Worm (Caenorhabditis elegans) whole organism, early embryonic: ENCODE data around the gene pqn-87.

ENCODE experiments used
- F13C5.2 ChIP-seq: sonication (generic microtip); optimal IDR thresholded peaks from 2 replicates; lab custom pipeline; 2017; ENCODE audit warnings: mild to moderate bottlenecking, missing genetic modification characterization, inconsistent platforms, missing compliant biosample characterization
- ama-1 ChIP-seq: fragments of 150-350 bp; optimal IDR thresholded peaks from 2 replicates; lab custom pipeline; 2014
- ceh-13 ChIP-seq: fragments of 200-800 bp; sonication (Bioruptor generic); optimal IDR thresholded peaks from 2 replicates; lab custom pipeline; 2018; ENCODE audit warnings: mild to moderate bottlenecking, missing genetic modification characterization, missing compliant biosample characterization
- ceh-36 ChIP-seq: sonication (generic microtip); optimal IDR thresholded peaks from 2 replicates; lab custom pipeline; 2016; ENCODE audit warnings: missing genetic modification characterization, inconsistent platforms, missing compliant biosample characterization
- ets-7 ChIP-seq: sonication (generic microtip); optimal IDR thresholded peaks from 2 replicates; lab custom pipeline; 2016; ENCODE audit warnings: missing genotype, missing genetic modification characterization, missing compliant biosample characterization
- flt-1 ChIP-seq: fragments of 200-800 bp; sonication (Bioruptor generic); IDR thresholded peaks from 2 replicates; pipeline ENCODE4 v1.3.6; 2022; ENCODE audit warnings: missing genetic modification characterization, missing compliant biosample characterization
- hmbx-1 ChIP-seq: sonication (generic microtip); optimal IDR thresholded peaks from 2 replicates; lab custom pipeline; 2016; ENCODE audit warnings: mild to moderate bottlenecking, missing genetic modification characterization, missing compliant biosample characterization
- hmg-4 ChIP-seq: fragments of 200-800 bp; sonication (Bioruptor generic); optimal IDR thresholded peaks from 2 replicates; lab custom pipeline; 2018; ENCODE audit warnings: mild to moderate bottlenecking, missing genetic modification characterization, missing compliant biosample characterization
- hnd-1 ChIP-seq: sonication (generic microtip); optimal IDR thresholded peaks from 2 replicates; lab custom pipeline; 2016; ENCODE audit warnings: missing genetic modification characterization, missing compliant biosample characterization
- pes-1 ChIP-seq: fragments of 200-800 bp; sonication (Bioruptor generic); IDR thresholded peaks from 2 replicates; pipeline ENCODE4 v1.3.6; 2022; ENCODE audit warnings: missing genetic modification reagents, missing genetic modification characterization, missing compliant biosample characterization
- scrt-1 ChIP-seq: fragments of 200-800 bp; sonication (Bioruptor generic); IDR thresholded peaks from 2 replicates; pipeline ENCODE4 v1.3.6; 2022; ENCODE audit warnings: missing genetic modification characterization, missing compliant biosample characterization
- tbx-11 ChIP-seq: fragments of 200-800 bp; sonication (Bioruptor generic); IDR thresholded peaks from 2 replicates; pipeline ENCODE4 v1.3.6; 2022; ENCODE audit warnings: missing genetic modification characterization, missing compliant biosample characterization
- tbx-37 ChIP-seq: fragments of 200-800 bp; sonication (Bioruptor generic); conservative IDR thresholded peaks from 2 replicates; pipeline ENCODE4 v1.3.6; 2022; ENCODE audit warnings: missing genetic modification reagents, missing genetic modification characterization, missing compliant biosample characterization
- tra-4 ChIP-seq: sonication (generic microtip); optimal IDR thresholded peaks from 2 replicates; lab custom pipeline; 2017; ENCODE audit warnings: missing genetic modification characterization, missing compliant biosample characterization

DNA sequence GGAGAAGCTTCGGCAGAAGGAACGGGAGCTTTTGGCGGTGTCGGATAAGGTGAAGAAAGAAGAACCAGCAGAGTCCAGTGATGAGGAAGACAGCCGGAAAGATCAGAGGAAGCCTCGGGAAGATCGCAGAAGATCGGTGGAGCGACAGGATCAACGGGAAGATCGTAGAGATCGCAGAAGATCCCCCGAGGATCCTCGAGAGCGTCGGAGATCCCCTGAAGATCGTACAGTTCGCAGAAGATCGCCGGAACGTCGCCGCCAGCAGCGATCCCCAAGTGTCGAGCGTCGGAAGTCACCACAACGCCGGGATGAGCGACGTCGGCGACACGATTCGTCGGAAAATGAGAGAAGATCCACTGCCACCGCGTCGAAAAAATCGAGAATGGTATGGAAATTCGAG is 1.3 kb upstream of the pqn-87 start:
- TF ChIP-seq ama-1 (no peak), ceh-13 (GFP tag; lab: Kevin White, UChicago) (no peak), ets-7 (tag; lab: Kevin White, UChicago) (no peak), hmg-4 (GFP tag; lab: Kevin White, UChicago) (no peak), tbx-11 (no peak), flt-1 (GFP tag; lab: Robert Waterston, UW) (no peak), pes-1 (GFP tag; lab: Robert Waterston, UW) (no peak), hmbx-1 (tag; lab: Kevin White, UChicago) (no peak), hnd-1 (no peak), ceh-36 (tag; lab: Kevin White, UChicago) (no peak), tbx-37 (GFP tag; lab: Robert Waterston, UW) (no peak), scrt-1 (GFP tag; lab: Robert Waterston, UW) (no peak), tra-4 (tag; lab: Kevin White, UChicago) (no peak), F13C5.2 (no peak)
